Worm (Caenorhabditis elegans) whole organism, young adult: ENCODE data around the gene zig-2.

ENCODE experiments used
- B0019.2 ChIP-seq: fragments of 200-800 bp; sonication (Bioruptor generic); conservative IDR thresholded peaks from 2 replicates; pipeline ENCODE4 v1.3.6; 2022; ENCODE audit warnings: missing genetic modification reagents, missing genetic modification characterization, missing compliant biosample characterization
- C06A6.2 ChIP-seq: fragments of 200-800 bp; sonication (Bioruptor generic); conservative IDR thresholded peaks from 2 replicates; pipeline ENCODE4 v1.3.6; 2022; ENCODE audit warnings: missing genetic modification characterization, missing compliant biosample characterization
- C17E4.6 ChIP-seq: fragments of 200-800 bp; sonication (Bioruptor generic); IDR thresholded peaks from 2 replicates; pipeline ENCODE4 v1.3.6; 2022; ENCODE audit warnings: missing genetic modification reagents, missing genetic modification characterization, missing compliant biosample characterization
- F10E7.11 ChIP-seq: sonication (generic microtip); optimal IDR thresholded peaks from 2 replicates; lab custom pipeline; 2017; ENCODE audit warnings: mild to moderate bottlenecking, missing genetic modification characterization, moderate library complexity, missing compliant biosample characterization
- F22D6.2 ChIP-seq: sonication (generic microtip); optimal IDR thresholded peaks from 2 replicates; lab custom pipeline; 2016; ENCODE audit warnings: mild to moderate bottlenecking, missing genetic modification characterization, missing compliant biosample characterization
- F49E8.2 ChIP-seq: sonication (generic microtip); optimal IDR thresholded peaks from 3 replicates; lab custom pipeline; 2017; ENCODE audit warnings: missing genetic modification characterization, mild to moderate bottlenecking, missing compliant biosample characterization, antibody characterized with exemption, moderate library complexity; ENCODE audit not compliant: insufficient read depth
- F55B11.4 ChIP-seq: sonication (generic microtip); optimal IDR thresholded peaks from 2 replicates; lab custom pipeline; 2016; ENCODE audit warnings: missing compliant biosample characterization, missing genetic modification characterization, borderline replicate concordance; ENCODE audit not compliant: insufficient read depth
- F57C9.4 ChIP-seq: sonication (generic microtip); optimal IDR thresholded peaks from 2 replicates; lab custom pipeline; 2017; ENCODE audit warnings: mild to moderate bottlenecking, missing genetic modification characterization, missing compliant biosample characterization
- K11D2.4 ChIP-seq: fragments of 200-800 bp; sonication (Bioruptor generic); IDR thresholded peaks from 2 replicates; pipeline ENCODE4 v1.3.6; 2022; ENCODE audit warnings: missing genetic modification reagents, missing genetic modification characterization, missing compliant biosample characterization
- T26A5.8 ChIP-seq: sonication (generic microtip); optimal IDR thresholded peaks from 2 replicates; lab custom pipeline; 2016; ENCODE audit warnings: missing genetic modification characterization, missing compliant biosample characterization
- Y67H2A.10 ChIP-seq: fragments of 200-800 bp; sonication (Bioruptor generic); conservative IDR thresholded peaks from 2 replicates; pipeline ENCODE4 v1.3.6; 2022; ENCODE audit warnings: missing genetic modification reagents, missing genetic modification characterization, missing compliant biosample characterization
- Y79H2A.3 ChIP-seq: fragments of 200-800 bp; sonication (Bioruptor generic); conservative IDR thresholded peaks from 2 replicates; pipeline ENCODE4 v1.3.6; 2022; ENCODE audit warnings: missing genetic modification reagents, missing genetic modification characterization, missing compliant biosample characterization
- Y95B8A.8 ChIP-seq: fragments of 200-800 bp; sonication (Bioruptor generic); IDR thresholded peaks from 2 replicates; pipeline ENCODE4 v1.3.6; 2022; ENCODE audit warnings: missing genetic modification reagents, missing genetic modification characterization, missing compliant biosample characterization
- athp-1 ChIP-seq: sonication (generic microtip); optimal IDR thresholded peaks from 2 replicates; lab custom pipeline; 2017; ENCODE audit warnings: mild to moderate bottlenecking, missing genetic modification characterization, missing compliant biosample characterization
- attf-5 ChIP-seq: fragments of 200-800 bp; sonication (Bioruptor generic); optimal IDR thresholded peaks from 2 replicates; lab custom pipeline; 2018; ENCODE audit warnings: mild to moderate bottlenecking, missing genetic modification characterization, missing compliant biosample characterization
- attf-6 ChIP-seq: fragments of 200-800 bp; sonication (Bioruptor generic); IDR thresholded peaks from 2 replicates; pipeline ENCODE4 v1.3.6; 2022; ENCODE audit warnings: missing genetic modification reagents, missing genetic modification characterization, missing compliant biosample characterization
- bed-1 ChIP-seq: fragments of 200-800 bp; sonication (Bioruptor generic); IDR thresholded peaks from 2 replicates; pipeline ENCODE4 v1.3.6; 2022; ENCODE audit warnings: missing genetic modification reagents, missing genetic modification characterization, missing compliant biosample characterization
- cebp-1 ChIP-seq, 2 experiments: fragments of 200-800 bp in 1 of 2; sonication (Bioruptor generic) in 1 of 2; sonication (generic microtip) in 1 of 2; IDR thresholded peaks in 1 of 2; optimal IDR thresholded peaks in 1 of 2; 2 replicates each; pipeline versions ENCODE4 v1.3.6 to Lab custom; 2017 to 2022; ENCODE audit warnings: missing compliant biosample characterization in 2 of 2, missing genetic modification characterization in 2 of 2, mild to moderate bottlenecking in 1 of 2, missing genetic modification reagents in 1 of 2, moderate library complexity in 1 of 2
- die-1 ChIP-seq: sonication (generic microtip); optimal IDR thresholded peaks from 2 replicates; lab custom pipeline; 2016; ENCODE audit warnings: missing genotype, mild to moderate bottlenecking, missing genetic modification characterization, missing compliant biosample characterization
- dox-1 ChIP-seq: fragments of 200-800 bp; sonication (Bioruptor generic); IDR thresholded peaks from 2 replicates; pipeline ENCODE4 v1.3.6; 2022; ENCODE audit warnings: missing genetic modification reagents, missing genetic modification characterization, missing compliant biosample characterization
- egl-18 ChIP-seq: fragments of 200-800 bp; sonication (Bioruptor generic); IDR thresholded peaks from 2 replicates; pipeline ENCODE4 v1.3.6; 2022; ENCODE audit warnings: missing genetic modification reagents, missing genetic modification characterization, missing compliant biosample characterization
- egl-44 ChIP-seq: fragments of 200-800 bp; sonication (Bioruptor generic); IDR thresholded peaks from 2 replicates; pipeline ENCODE4 v1.3.6; 2022; ENCODE audit warnings: missing genetic modification reagents, missing genetic modification characterization, missing compliant biosample characterization
- ets-4 ChIP-seq: fragments of 200-800 bp; sonication (Bioruptor generic); optimal IDR thresholded peaks from 2 replicates; lab custom pipeline; 2018; ENCODE audit warnings: mild to moderate bottlenecking, missing genetic modification characterization, missing compliant biosample characterization
- let-526 ChIP-seq: fragments of 200-800 bp; sonication (Bioruptor generic); IDR thresholded peaks from 2 replicates; pipeline ENCODE4 v1.3.6; 2022; ENCODE audit warnings: missing genetic modification reagents, missing genetic modification characterization, missing compliant biosample characterization
- madf-10 ChIP-seq: sonication (generic microtip); optimal IDR thresholded peaks from 2 replicates; lab custom pipeline; 2016; ENCODE audit warnings: mild to moderate bottlenecking, missing genetic modification characterization, missing compliant biosample characterization
- madf-8 ChIP-seq: fragments of 200-800 bp; sonication (Bioruptor generic); conservative IDR thresholded peaks from 2 replicates; pipeline ENCODE4 v1.3.6; 2022; ENCODE audit warnings: missing genetic modification reagents, missing genetic modification characterization, missing compliant biosample characterization
- mel-28 ChIP-seq: sonication (generic microtip); optimal IDR thresholded peaks from 2 replicates; lab custom pipeline; 2016; ENCODE audit warnings: borderline replicate concordance, mild to moderate bottlenecking, missing genetic modification characterization, missing compliant biosample characterization
- mxl-1 ChIP-seq: sonication (generic microtip); optimal IDR thresholded peaks from 2 replicates; lab custom pipeline; 2016; ENCODE audit warnings: missing genetic modification characterization, missing compliant biosample characterization
- nfyb-1 ChIP-seq: fragments of 200-800 bp; sonication (Bioruptor generic); IDR thresholded peaks from 2 replicates; pipeline ENCODE4 v1.3.6; 2022; ENCODE audit warnings: missing genetic modification reagents, missing genetic modification characterization, missing compliant biosample characterization
- nhr-179 ChIP-seq: sonication (generic microtip); optimal IDR thresholded peaks from 2 replicates; lab custom pipeline; 2016; ENCODE audit warnings: mild to moderate bottlenecking, missing genetic modification characterization, missing compliant biosample characterization
- nhr-90 ChIP-seq: sonication (generic microtip); optimal IDR thresholded peaks from 2 replicates; lab custom pipeline; 2016; ENCODE audit warnings: missing genotype, mild to moderate bottlenecking, missing genetic modification characterization, missing compliant biosample characterization
- rec-8 ChIP-seq, 2 experiments: sonication (generic microtip); optimal IDR thresholded peaks; 2 replicates each; lab custom pipeline; 2016; ENCODE audit warnings: mild to moderate bottlenecking in 2 of 2, missing genetic modification characterization in 2 of 2, missing genetic modification reagents in 2 of 2, missing genotype in 2 of 2, missing biosample characterization in 1 of 2, missing compliant biosample characterization in 1 of 2, moderate library complexity in 1 of 2
- repo-1 ChIP-seq: sonication (generic microtip); optimal IDR thresholded peaks from 2 replicates; lab custom pipeline; 2017; ENCODE audit warnings: mild to moderate bottlenecking, missing genetic modification characterization, missing compliant biosample characterization
- sea-2 ChIP-seq: fragments of 200-800 bp; sonication (Bioruptor generic); IDR thresholded peaks from 2 replicates; pipeline ENCODE4 v1.3.6; 2022; ENCODE audit warnings: missing genetic modification characterization, missing compliant biosample characterization
- snpc-3.4 ChIP-seq: sonication (generic microtip); optimal IDR thresholded peaks from 2 replicates; lab custom pipeline; 2017; ENCODE audit warnings: missing genetic modification characterization, mild to moderate bottlenecking, missing compliant biosample characterization, antibody characterized with exemption, moderate library complexity, missing genotype, missing genetic modification reagents
- somi-1 ChIP-seq: fragments of 200-800 bp; sonication (Bioruptor generic); optimal IDR thresholded peaks from 2 replicates; lab custom pipeline; 2018; ENCODE audit warnings: mild to moderate bottlenecking, missing genetic modification characterization, missing compliant biosample characterization
- tbp1 ChIP-seq: fragments of 200-800 bp; sonication (Bioruptor generic); optimal IDR thresholded peaks from 2 replicates; lab custom pipeline; 2018; ENCODE audit warnings: mild to moderate bottlenecking, missing genetic modification characterization, missing compliant biosample characterization
- unc-62 ChIP-seq: fragments of 150-350 bp; optimal IDR thresholded peaks from 2 replicates; lab custom pipeline; 2014; ENCODE audit warnings: missing biosample characterization, missing genetic modification reagents, missing genetic modification characterization
- xnd-1 ChIP-seq: sonication (generic microtip); optimal IDR thresholded peaks from 2 replicates; lab custom pipeline; 2016; ENCODE audit warnings: missing genotype, missing genetic modification reagents, missing genetic modification characterization, missing compliant biosample characterization
- zim-3 ChIP-seq: sonication (generic microtip); optimal IDR thresholded peaks from 2 replicates; lab custom pipeline; 2017; ENCODE audit warnings: mild to moderate bottlenecking, missing genetic modification characterization, moderate library complexity, missing compliant biosample characterization
- ztf-3 ChIP-seq: fragments of 200-800 bp; sonication (Bioruptor generic); optimal IDR thresholded peaks from 2 replicates; lab custom pipeline; 2018; ENCODE audit warnings: mild to moderate bottlenecking, missing genetic modification characterization, missing compliant biosample characterization
- ztf-6 ChIP-seq: fragments of 200-800 bp; sonication (Bioruptor generic); IDR thresholded peaks from 2 replicates; pipeline ENCODE4 v1.3.6; 2022; ENCODE audit warnings: missing genetic modification reagents, missing genetic modification characterization, missing compliant biosample characterization

The zig-2 gene

DNA sequence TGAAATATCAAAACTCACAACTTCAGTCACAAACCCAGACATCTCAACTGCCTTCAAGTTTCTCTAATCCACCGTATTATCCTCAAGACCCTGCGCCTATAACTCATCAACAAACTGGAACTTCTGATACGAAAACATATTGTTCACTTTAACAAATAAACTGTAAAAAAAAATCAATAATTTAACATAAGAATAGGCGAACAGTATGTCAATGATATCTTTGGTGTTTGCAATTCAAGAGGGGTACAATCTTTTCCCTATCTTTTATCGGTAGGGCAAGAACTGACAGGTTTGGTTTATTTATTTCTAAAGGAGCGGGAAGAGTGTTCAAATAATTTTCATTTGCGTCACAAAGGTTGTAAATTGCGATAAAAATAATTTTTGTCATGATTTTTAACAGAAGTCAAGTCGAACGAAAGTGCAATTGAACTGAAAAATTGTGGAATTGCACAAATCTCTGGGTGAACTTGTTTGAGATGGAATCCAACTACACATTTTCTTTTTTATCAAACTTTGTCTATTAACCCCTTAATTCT, 21.8 kb upstream of the zig-2 start (continued):
- TF ChIP-seq rec-8 (tag; optimal IDR thresholded peaks at IDR 0.05; lab: Kevin White, UChicago) = peak in 1 of 2 experiments; percentile 47
- peak; percentile 94 for TF ChIP-seq F22D6.2
- TF ChIP-seq K11D2.4 (GFP tag; lab: Robert Waterston, UW) = peak; percentile 98
- TF ChIP-seq repo-1 (tag; lab: Kevin White, UChicago) = peak; percentile 99
- no peak for TF ChIP-seq Y79H2A.3 (GFP tag; lab: Robert Waterston, UW)
- no peak for TF ChIP-seq bed-1
- TF ChIP-seq xnd-1 (tag; lab: Kevin White, UChicago) = no peak
- TF ChIP-seq dox-1 (GFP tag; lab: Robert Waterston, UW) = peak; percentile 96
- TF ChIP-seq madf-8 (GFP tag; lab: Robert Waterston, UW) = no peak
- TF ChIP-seq sea-2 (GFP tag; lab: Robert Waterston, UW) = no peak
- TF ChIP-seq egl-44 (GFP tag; lab: Robert Waterston, UW) = peak; percentile 87
- TF ChIP-seq zim-3 (tag; lab: Kevin White, UChicago) = peak; percentile 23
- peak; percentile 89 for TF ChIP-seq ets-4
- peak; percentile 78 for TF ChIP-seq cebp-1 (GFP tag; IDR thresholded peaks at IDR 0.05; lab: Robert Waterston, UW)
- peak; percentile 96 for TF ChIP-seq cebp-1 (tag; optimal IDR thresholded peaks at IDR 0.05; lab: Kevin White, UChicago)
- TF ChIP-seq F57C9.4 (tag; lab: Kevin White, UChicago) = peak; percentile 71
- TF ChIP-seq C06A6.2 (GFP tag; lab: Robert Waterston, UW) = peak; percentile 95
- peak; percentile 77 for TF ChIP-seq C17E4.6 (GFP tag; lab: Robert Waterston, UW)
- peak; percentile 88; the same call in 1 of the 2 replicates for TF ChIP-seq egl-18 (GFP tag; lab: Robert Waterston, UW)
- TF ChIP-seq somi-1 (GFP tag; lab: Kevin White, UChicago) = peak; percentile 97
- peak; percentile 81 for TF ChIP-seq let-526 (GFP tag; lab: Robert Waterston, UW)
- TF ChIP-seq nhr-179 (tag; lab: Kevin White, UChicago) = peak; percentile 81
- no peak for TF ChIP-seq T26A5.8 (tag; lab: Kevin White, UChicago)
- no peak for TF ChIP-seq attf-6
- TF ChIP-seq nhr-90 (tag; lab: Kevin White, UChicago) = peak; percentile 91
- TF ChIP-seq attf-5 (GFP tag; lab: Kevin White, UChicago) = peak; percentile 54
- peak; percentile 88 for TF ChIP-seq ztf-3 (GFP tag; lab: Kevin White, UChicago)
- peak; percentile 91 for TF ChIP-seq F10E7.11 (tag; lab: Kevin White, UChicago)
- no peak for TF ChIP-seq Y67H2A.10 (GFP tag; lab: Robert Waterston, UW)
- no peak for TF ChIP-seq Y95B8A.8 (GFP tag; lab: Robert Waterston, UW)
- no peak for TF ChIP-seq B0019.2 (GFP tag; lab: Robert Waterston, UW)
- peak; percentile 80 for TF ChIP-seq tbp1 (GFP tag; lab: Kevin White, UChicago)
- no peak for TF ChIP-seq mxl-1
- peak; percentile 81 for TF ChIP-seq mel-28 (tag; lab: Kevin White, UChicago)
- TF ChIP-seq athp-1 (tag; lab: Kevin White, UChicago) = peak; percentile 46
- TF ChIP-seq die-1 (tag; lab: Kevin White, UChicago) = peak; percentile 66
- TF ChIP-seq F55B11.4 (tag; lab: Kevin White, UChicago) = no peak
- peak; percentile 96 for TF ChIP-seq madf-10 (tag; lab: Kevin White, UChicago)
- TF ChIP-seq ztf-6 (GFP tag; lab: Robert Waterston, UW) = 0 out of 2 replicates have a peak, but pooled peaks have one; percentile 62
- no peak for TF ChIP-seq F49E8.2 (tag; lab: Kevin White, UChicago)
- no peak for TF ChIP-seq unc-62 (GFP tag; lab: Kevin White, UChicago)
- TF ChIP-seq nfyb-1 (GFP tag; lab: Robert Waterston, UW) = peak; percentile 95
- TF ChIP-seq snpc-3.4 (tag; lab: Kevin White, UChicago) = peak; percentile 36
